Fruit fly (Drosophila melanogaster): Measurements from ENCODE around the gene Lip4.

The Lip4 gene

DNA sequence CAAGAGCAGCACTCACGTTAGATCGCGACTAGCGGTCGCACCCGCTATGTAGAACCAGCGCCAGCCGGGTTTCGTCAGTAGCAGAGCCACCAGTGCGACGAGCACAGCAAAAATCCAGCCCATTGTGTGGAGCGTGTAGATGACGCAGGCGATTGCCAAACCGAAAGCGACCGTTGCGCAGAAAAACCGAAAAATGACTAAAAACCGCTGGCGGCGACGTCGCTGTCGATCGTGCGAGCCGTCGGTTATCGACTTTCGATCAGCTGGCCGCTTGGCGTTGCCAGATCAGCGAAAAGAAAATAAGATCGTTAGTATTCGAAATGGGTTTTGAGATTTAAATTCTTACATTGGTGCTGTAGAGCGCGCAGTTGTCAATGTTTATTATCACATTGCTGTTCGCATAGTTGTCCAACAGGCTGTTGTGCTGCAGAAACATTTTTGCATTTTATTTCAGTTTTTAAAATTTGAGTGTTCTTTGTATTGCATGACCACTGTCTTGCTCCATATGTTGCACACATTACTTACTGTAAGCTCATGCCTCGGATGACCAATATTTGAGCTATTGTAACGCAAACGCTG is 10.8 kb upstream of the Lip4 start (continued):
- TF ChIP-seq Dek (tag; optimal IDR thresholded peaks at IDR 0.05): no peak
- TF ChIP-seq ato (GFP tag; IDR thresholded peaks at IDR 0.05; ENCODE audit: partially characterized antibody): no peak
- no peak for TF ChIP-seq ac (GFP tag; optimal IDR thresholded peaks at IDR 0.05)
- no peak for TF ChIP-seq Neu2 (GFP tag; optimal IDR thresholded peaks at IDR 0.05; ENCODE audit: borderline replicate concordance)
- TF ChIP-seq eve (GFP tag; optimal IDR thresholded peaks at IDR 0.05): no peak
- peak; percentile 9 for TF ChIP-seq lbe (GFP tag; optimal IDR thresholded peaks at IDR 0.05)
- no peak for TF ChIP-seq sima (GFP tag; optimal IDR thresholded peaks at IDR 0.05)
- peak; percentile 15 to 54 for TF ChIP-seq bsh (GFP tag; optimal IDR thresholded peaks at IDR 0.05)
- TF ChIP-seq bab2 (GFP tag; optimal IDR thresholded peaks at IDR 0.05): peak; percentile 8
- TF ChIP-seq CG7271 (tag; optimal IDR thresholded peaks at IDR 0.05): no peak
- peak; percentile 47 for TF ChIP-seq CG31441 (GFP tag; IDR thresholded peaks at IDR 0.05)
- TF ChIP-seq CG15601 (tag; optimal IDR thresholded peaks at IDR 0.05): no peak
- TF ChIP-seq NC2α (GFP tag; optimal IDR thresholded peaks at IDR 0.05): peak; percentile 21
- peak; percentile 12 for TF ChIP-seq unpg (GFP tag; optimal IDR thresholded peaks at IDR 0.05)
- peak; percentile 38 for TF ChIP-seq CG9817 (tag; optimal IDR thresholded peaks at IDR 0.05)
- TF ChIP-seq CrebB (tag; optimal IDR thresholded peaks at IDR 0.05): peak; percentile 57
- TF ChIP-seq CG15269 (tag; optimal IDR thresholded peaks at IDR 0.05): peak; percentile 26
- TF ChIP-seq CG31365 (tag; optimal IDR thresholded peaks at IDR 0.05): peak; percentile 17
- TF ChIP-seq Xbp1 (GFP tag; optimal IDR thresholded peaks at IDR 0.05): peak; percentile 33
- TF ChIP-seq tna (GFP tag; IDR thresholded peaks at IDR 0.05; ENCODE audit: partially characterized antibody): peak; percentile 42; the same call in 1 of the 2 replicates
- peak; percentile 4 for TF ChIP-seq CG10979 (tag; optimal IDR thresholded peaks at IDR 0.05)
- no peak for TF ChIP-seq CG2875 (GFP tag; optimal IDR thresholded peaks at IDR 0.05)
- TF ChIP-seq gsb (GFP tag; IDR thresholded peaks at IDR 0.05): no peak
- TF ChIP-seq CG17912 (GFP tag; optimal IDR thresholded peaks at IDR 0.05): no peak
- no peak for TF ChIP-seq CG4707 (GFP tag; optimal IDR thresholded peaks at IDR 0.05)
- TF ChIP-seq CkIIα-i1 (GFP tag; IDR thresholded peaks at IDR 0.05): no peak
- TF ChIP-seq psq (GFP tag; optimal IDR thresholded peaks at IDR 0.05): no peak
- 0 out of 4 replicates have a peak, but pooled peaks have one; percentile 45 for TF ChIP-seq chinmo (GFP tag; IDR thresholded peaks at IDR 0.05; ENCODE audit: partially characterized antibody)
- TF ChIP-seq run (tag; optimal IDR thresholded peaks at IDR 0.05): no peak
- peak; percentile 50 for TF ChIP-seq CG2120 (GFP tag; optimal IDR thresholded peaks at IDR 0.05)
- peak; percentile 45 for TF ChIP-seq CG12219 (GFP tag; optimal IDR thresholded peaks at IDR 0.05)
- peak; percentile 68 for TF ChIP-seq CG12659 (GFP tag; optimal IDR thresholded peaks at IDR 0.05)
- TF ChIP-seq p53 (GFP tag; optimal IDR thresholded peaks at IDR 0.05): no peak
- peak; percentile 52 for TF ChIP-seq CG13894 (tag; optimal IDR thresholded peaks at IDR 0.05)
- peak; percentile 62 for TF ChIP-seq CG6765 (GFP tag; optimal IDR thresholded peaks at IDR 0.05)
- TF ChIP-seq CG8290 (GFP tag; optimal IDR thresholded peaks at IDR 0.05): no peak
- peak in 1 of 2 experiments; percentile 35 for TF ChIP-seq CG8290 (tag; optimal IDR thresholded peaks at IDR 0.05)
- no peak for TF ChIP-seq sens-2 (GFP tag; IDR thresholded peaks at IDR 0.05)
- no peak for TF ChIP-seq br (optimal IDR thresholded peaks at IDR 0.05)
- TF ChIP-seq croc (GFP tag; conservative IDR thresholded peaks at IDR 0.05): no peak
- TF ChIP-seq jumu (GFP tag; optimal IDR thresholded peaks at IDR 0.05): no peak
- TF ChIP-seq CoRest (tag; optimal IDR thresholded peaks at IDR 0.05): peak; percentile 40
- TF ChIP-seq corto (GFP tag; optimal IDR thresholded peaks at IDR 0.05): no peak
- TF ChIP-seq schlank (tag; optimal IDR thresholded peaks at IDR 0.05): no peak
- peak; percentile 94 for TF ChIP-seq Jarid2 (GFP tag; optimal IDR thresholded peaks at IDR 0.05)
- TF ChIP-seq CG1233 (GFP tag; optimal IDR thresholded peaks at IDR 0.05): peak; percentile 43
- no peak for TF ChIP-seq CHES-1-like (GFP tag; optimal IDR thresholded peaks at IDR 0.05)
- TF ChIP-seq B-H2 (GFP tag; optimal IDR thresholded peaks at IDR 0.05): no peak
- no peak for TF ChIP-seq CG7372 (GFP tag; IDR thresholded peaks at IDR 0.05)
- TF ChIP-seq CG1792 (GFP tag; optimal IDR thresholded peaks at IDR 0.05): peak; percentile 33
